Fruit fly (Drosophila melanogaster) whole organism, embryonic: Measurements from ENCODE around the gene Sym.

ENCODE experiments used
- Atf6 ChIP-seq: fragments of 200-800 bp; sonication (Bioruptor generic); IDR thresholded peaks from 2 replicates; pipeline ENCODE4 v1.3.6; 2022; ENCODE audit warnings: missing biosample characterization, missing genetic modification characterization
- Awh ChIP-seq: fragments of 200-800 bp; sonication (Bioruptor generic); IDR thresholded peaks from 2 replicates; pipeline ENCODE4, ENCODE4 v1.3.6; 2022; ENCODE audit warnings: missing biosample characterization, missing genetic modification characterization
- B-H2 ChIP-seq: fragments of 200-800 bp; sonication (Bioruptor generic); optimal IDR thresholded peaks from 2 replicates; lab custom pipeline; 2018; ENCODE audit warnings: missing biosample characterization, mild to moderate bottlenecking, missing genetic modification characterization
- Blimp-1 ChIP-seq: fragments of 200-800 bp; sonication (Bioruptor generic); optimal IDR thresholded peaks from 3 replicates; lab custom pipeline; 2018; ENCODE audit warnings: missing biosample characterization, missing genetic modification characterization, mild to moderate bottlenecking, moderate library complexity, missing genetic modification reagents
- CG11456 ChIP-seq: fragments of 200-800 bp; sonication (Bioruptor generic); IDR thresholded peaks from 3 replicates; pipeline ENCODE4 v1.3.6; 2022; ENCODE audit warnings: missing biosample characterization, missing genetic modification characterization
- CG12104 ChIP-seq: fragments of 200-800 bp; sonication (Bioruptor generic); optimal IDR thresholded peaks from 3 replicates; lab custom pipeline; 2016; ENCODE audit warnings: missing biosample characterization, missing genetic modification characterization
- CG12299 ChIP-seq: fragments of 200-800 bp; sonication (Bioruptor generic); optimal IDR thresholded peaks from 2 replicates; lab custom pipeline; 2018; ENCODE audit warnings: missing biosample characterization, mild to moderate bottlenecking, missing genetic modification characterization
- CG14667 ChIP-seq: fragments of 200-800 bp; sonication (Bioruptor generic); IDR thresholded peaks from 2 replicates; pipeline ENCODE4 v1.3.6; 2022; ENCODE audit warnings: missing biosample characterization, missing genetic modification characterization
- CG14965 ChIP-seq: fragments of 200-800 bp; sonication (Bioruptor generic); optimal IDR thresholded peaks from 2 replicates; lab custom pipeline; 2016; ENCODE audit warnings: missing biosample characterization, missing genetic modification characterization, borderline replicate concordance
- CG15073 ChIP-seq: fragments of 200-800 bp; sonication (Bioruptor generic); optimal IDR thresholded peaks from 2 replicates; lab custom pipeline; 2016; ENCODE audit warnings: missing biosample characterization, missing genetic modification characterization
- CG15601 ChIP-seq: fragments of 200-800 bp; sonication (Bioruptor generic); optimal IDR thresholded peaks from 3 replicates; lab custom pipeline; 2019; ENCODE audit warnings: missing biosample characterization, mild to moderate bottlenecking, missing genetic modification characterization, moderate library complexity
- CG17361 ChIP-seq: fragments of 200-800 bp; sonication (Bioruptor generic); IDR thresholded peaks from 3 replicates; pipeline ENCODE4 v1.3.6; 2022; ENCODE audit warnings: missing biosample characterization, missing genetic modification characterization
- CG1792 ChIP-seq: fragments of 200-800 bp; sonication (Bioruptor generic); optimal IDR thresholded peaks from 2 replicates; lab custom pipeline; 2016; ENCODE audit warnings: missing biosample characterization, missing genetic modification characterization
- CG2889 ChIP-seq: fragments of 200-800 bp; sonication (Bioruptor generic); IDR thresholded peaks from 3 replicates; pipeline ENCODE4 v1.3.6; 2022; ENCODE audit warnings: missing biosample characterization, missing genetic modification characterization
- CG3065 ChIP-seq: fragments of 200-800 bp; sonication (Bioruptor generic); optimal IDR thresholded peaks from 2 replicates; lab custom pipeline; 2016; ENCODE audit warnings: missing biosample characterization, missing genetic modification characterization
- CG3407 ChIP-seq: fragments of 200-800 bp; sonication (Bioruptor generic); optimal IDR thresholded peaks from 2 replicates; lab custom pipeline; 2018; ENCODE audit warnings: missing biosample characterization, mild to moderate bottlenecking, missing genetic modification characterization
- CG34422 ChIP-seq: fragments of 200-800 bp; sonication (Bioruptor generic); IDR thresholded peaks from 3 replicates; pipeline ENCODE4 v1.3.6; 2022; ENCODE audit warnings: missing biosample characterization, missing genetic modification characterization
- CG43689 ChIP-seq: fragments of 200-800 bp; sonication (Bioruptor generic); IDR thresholded peaks from 2 replicates; pipeline ENCODE4 v1.3.6; 2022; ENCODE audit warnings: missing biosample characterization, missing genetic modification characterization
- CG4424 ChIP-seq: fragments of 200-800 bp; sonication (Bioruptor generic); optimal IDR thresholded peaks from 3 replicates; lab custom pipeline; 2016; ENCODE audit warnings: missing biosample characterization, missing genetic modification characterization
- CG4707 ChIP-seq: fragments of 200-800 bp; sonication (Bioruptor generic); optimal IDR thresholded peaks from 2 replicates; lab custom pipeline; 2018; ENCODE audit warnings: missing biosample characterization, mild to moderate bottlenecking, missing genetic modification characterization, moderate library complexity
- CG5245 ChIP-seq: fragments of 200-800 bp; sonication (Bioruptor generic); optimal IDR thresholded peaks from 3 replicates; lab custom pipeline; 2016; ENCODE audit warnings: missing biosample characterization, missing genetic modification characterization
- CG6654 ChIP-seq: fragments of 200-800 bp; sonication (Bioruptor generic); optimal IDR thresholded peaks from 2 replicates; lab custom pipeline; 2017; ENCODE audit warnings: missing biosample characterization, mild to moderate bottlenecking, missing genetic modification characterization
- CG6765 ChIP-seq: fragments of 200-800 bp; sonication (Bioruptor generic); optimal IDR thresholded peaks from 3 replicates; lab custom pipeline; 2017; ENCODE audit warnings: missing biosample characterization, mild to moderate bottlenecking, missing genetic modification characterization
- CG8388 ChIP-seq: fragments of 200-800 bp; sonication (Bioruptor generic); optimal IDR thresholded peaks from 2 replicates; lab custom pipeline; 2019; ENCODE audit warnings: missing biosample characterization, mild to moderate bottlenecking, missing genetic modification characterization, moderate library complexity
- CG9437 ChIP-seq: fragments of 200-800 bp; sonication (Bioruptor generic); optimal IDR thresholded peaks from 2 replicates; lab custom pipeline; 2018; ENCODE audit warnings: missing biosample characterization, mild to moderate bottlenecking, missing genetic modification characterization
- CG9817 ChIP-seq: fragments of 200-800 bp; sonication (Bioruptor generic); optimal IDR thresholded peaks from 2 replicates; lab custom pipeline; 2018; ENCODE audit warnings: missing biosample characterization, mild to moderate bottlenecking, missing genetic modification characterization, moderate library complexity
- Deaf1 ChIP-seq: fragments of 200-800 bp; optimal IDR thresholded peaks from 3 replicates; lab custom pipeline; 2019; ENCODE audit warnings: missing biosample characterization, mild to moderate bottlenecking, missing genetic modification characterization, moderate library complexity
- Dfd ChIP-seq, 2 experiments: fragments of >200 bp; optimal IDR thresholded peaks; 2 replicates each; lab custom pipeline; 2017; ENCODE audit warnings: missing biosample characterization in 2 of 2, missing genetic modification characterization in 2 of 2
- Dref ChIP-seq: fragments of 200-800 bp; sonication (Bioruptor generic); IDR thresholded peaks from 2 replicates; pipeline ENCODE4 v1.3.6; 2022; ENCODE audit warnings: missing biosample characterization, missing genetic modification characterization
- Ets65A ChIP-seq: fragments of 200-800 bp; sonication (Bioruptor generic); peaks from one replicate; lab custom pipeline; 2016; ENCODE audit warnings: missing biosample characterization, missing genetic modification characterization
- Fer3 ChIP-seq: fragments of 200-800 bp; sonication (Bioruptor generic); optimal IDR thresholded peaks from 2 replicates; lab custom pipeline; 2018; ENCODE audit warnings: missing biosample characterization, mild to moderate bottlenecking, missing genetic modification characterization, moderate library complexity
- H15 ChIP-seq: fragments of 200-800 bp; sonication (Bioruptor generic); IDR thresholded peaks from 3 replicates; pipeline ENCODE4 v1.3.6; 2022; ENCODE audit warnings: missing biosample characterization, missing genetic modification characterization
- Hey ChIP-seq: fragments of 200-800 bp; sonication (Bioruptor generic); optimal IDR thresholded peaks from 3 replicates; lab custom pipeline; 2018; ENCODE audit warnings: missing biosample characterization, mild to moderate bottlenecking, missing genetic modification characterization
- Hsf ChIP-seq: fragments of 200-800 bp; sonication (Bioruptor generic); optimal IDR thresholded peaks from 3 replicates; lab custom pipeline; 2016; ENCODE audit warnings: missing biosample characterization, missing genetic modification characterization
- Lhr ChIP-seq: fragments of 200-800 bp; sonication (Bioruptor generic); optimal IDR thresholded peaks from 3 replicates; lab custom pipeline; 2017; ENCODE audit warnings: mild to moderate bottlenecking, missing biosample characterization, missing genetic modification reagents, missing genetic modification characterization
- Sox100B ChIP-seq: fragments of 200-800 bp; sonication (Bioruptor generic); optimal IDR thresholded peaks from 3 replicates; lab custom pipeline; 2018; ENCODE audit warnings: missing biosample characterization, mild to moderate bottlenecking, missing genetic modification characterization
- Sry-δ ChIP-seq: fragments of 200-800 bp; sonication (Bioruptor generic); optimal IDR thresholded peaks from 2 replicates; lab custom pipeline; 2016; ENCODE audit warnings: missing biosample characterization, missing genetic modification characterization
- TFAM ChIP-seq: fragments of 200-800 bp; sonication (Bioruptor generic); optimal IDR thresholded peaks from 2 replicates; lab custom pipeline; 2017; ENCODE audit warnings: missing biosample characterization, missing genetic modification characterization, inconsistent platforms
- Usf ChIP-seq: fragments of 200-800 bp; sonication (Bioruptor generic); optimal IDR thresholded peaks from 2 replicates; lab custom pipeline; 2017; ENCODE audit warnings: missing genotype, missing biosample characterization, missing genetic modification characterization
- bigmax ChIP-seq: fragments of 200-800 bp; sonication (Bioruptor generic); optimal IDR thresholded peaks from 2 replicates; lab custom pipeline; 2018; ENCODE audit warnings: missing biosample characterization, mild to moderate bottlenecking, missing genetic modification characterization
- chn ChIP-seq: fragments of 200-800 bp; sonication (Bioruptor generic); optimal IDR thresholded peaks from 2 replicates; lab custom pipeline; 2016; ENCODE audit warnings: missing biosample characterization, missing genetic modification characterization
- ci ChIP-seq: fragments of 200-800 bp; sonication (Bioruptor generic); IDR thresholded peaks from 3 replicates; pipeline ENCODE4 v1.3.6; 2022; ENCODE audit warnings: missing biosample characterization, missing genetic modification characterization
- da ChIP-seq: fragments of 200-800 bp; sonication (Bioruptor generic); optimal IDR thresholded peaks from 2 replicates; lab custom pipeline; 2016; ENCODE audit warnings: missing biosample characterization, missing genetic modification characterization
- dimm ChIP-seq: fragments of 200-800 bp; sonication (Bioruptor generic); IDR thresholded peaks from 2 replicates; pipeline ENCODE4 v1.3.6; 2022; ENCODE audit warnings: missing biosample characterization, missing genetic modification characterization
- gt ChIP-seq: fragments of 200-800 bp; sonication (Bioruptor generic); IDR thresholded peaks from 2 replicates; pipeline ENCODE4 v1.3.6; 2022; ENCODE audit warnings: missing biosample characterization, missing genetic modification characterization
- ham ChIP-seq: fragments of 200-800 bp; sonication (Bioruptor generic); IDR thresholded peaks from 2 replicates; pipeline ENCODE4 v1.3.6; 2022; ENCODE audit warnings: missing biosample characterization, missing genetic modification characterization
- lab ChIP-seq: fragments of 200-800 bp; sonication (Bioruptor generic); optimal IDR thresholded peaks from 3 replicates; lab custom pipeline; 2017; ENCODE audit warnings: missing biosample characterization, missing genetic modification characterization, mild to moderate bottlenecking, moderate library complexity, missing genetic modification reagents
- odd ChIP-seq: fragments of 200-800 bp; sonication (Bioruptor generic); optimal IDR thresholded peaks from 2 replicates; lab custom pipeline; 2017; ENCODE audit warnings: missing biosample characterization, mild to moderate bottlenecking, missing genetic modification characterization
- pfk ChIP-seq: fragments of 200-800 bp; sonication (Bioruptor generic); optimal IDR thresholded peaks from 2 replicates; lab custom pipeline; 2018; ENCODE audit warnings: missing biosample characterization, mild to moderate bottlenecking, missing genetic modification characterization, moderate library complexity
- pzg ChIP-seq: fragments of 200-800 bp; sonication (Bioruptor generic); optimal IDR thresholded peaks from 3 replicates; lab custom pipeline; 2018; ENCODE audit warnings: missing biosample characterization, mild to moderate bottlenecking, missing genetic modification characterization, moderate library complexity

The Sym gene

DNA sequence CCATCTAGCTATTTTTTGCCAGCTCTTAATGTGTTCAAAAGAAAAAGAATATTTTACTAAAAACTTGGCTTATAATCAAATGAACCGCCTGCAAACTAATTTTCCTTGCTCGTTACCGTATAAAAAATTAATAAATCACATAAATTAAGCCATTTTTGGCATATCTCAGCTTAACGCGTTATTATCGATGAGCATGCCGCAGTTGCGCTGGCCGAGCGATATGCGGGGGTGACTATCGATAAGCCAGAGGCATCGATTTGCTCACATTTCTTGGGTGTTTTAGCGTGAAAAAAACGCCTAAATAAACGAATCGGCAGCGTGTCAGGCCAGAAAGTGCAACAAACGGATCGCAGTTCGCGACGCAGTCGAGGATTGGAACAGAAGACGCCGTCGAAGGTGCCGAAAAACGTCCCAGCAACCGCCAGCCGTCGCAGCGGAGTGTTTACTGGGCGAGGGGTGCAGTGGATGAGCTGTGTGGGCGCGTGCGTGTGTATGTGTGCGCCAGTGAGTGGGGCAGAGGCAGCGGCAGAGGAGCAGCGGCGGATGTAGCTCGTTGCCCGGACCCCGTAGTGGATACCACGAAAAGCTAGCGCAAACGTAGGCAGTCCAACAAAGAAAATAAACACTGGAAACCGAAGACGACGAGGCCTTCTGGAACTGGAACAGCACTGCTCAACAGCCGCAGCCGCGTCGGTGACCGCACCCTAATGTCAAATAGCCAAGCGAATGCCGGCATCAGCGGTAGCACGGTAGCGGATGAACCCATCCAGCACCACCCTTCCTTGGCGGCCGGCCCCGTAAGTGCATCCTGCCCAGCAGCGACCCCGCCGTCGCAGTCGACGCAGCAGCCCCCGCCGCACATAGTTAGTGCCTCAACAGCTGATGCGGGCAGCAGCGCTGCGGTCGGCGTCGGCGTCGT, at the start of gene Sym, which contains the start of gene Madm (continued):
- TF ChIP-seq chn (GFP tag; lab: Kevin White, UChicago): peak; percentile 5
- TF ChIP-seq CG17361 (GFP tag; lab: Robert Waterston, UW): peak; percentile 66; the same call in 2 of the 3 replicates
- no peak for TF ChIP-seq CG11456
- TF ChIP-seq Lhr (GFP tag; lab: Kevin White, UChicago): no peak
- TF ChIP-seq Sox100B (GFP tag; lab: Kevin White, UChicago): no peak
- TF ChIP-seq CG15073 (GFP tag; lab: Kevin White, UChicago): no peak
- no peak for TF ChIP-seq CG43689 (GFP tag; lab: Robert Waterston, UW)
- no peak for TF ChIP-seq ci
- TF ChIP-seq CG9817 (tag; lab: Kevin White, UChicago): peak; percentile 33
- no peak for TF ChIP-seq bigmax
- TF ChIP-seq Hsf (GFP tag; lab: Kevin White, UChicago): peak; percentile 55
- no peak for TF ChIP-seq CG4707 (GFP tag; lab: Kevin White, UChicago)
- no peak for TF ChIP-seq gt (GFP tag; lab: Robert Waterston, UW)
- TF ChIP-seq Sry-δ (GFP tag; lab: Kevin White, UChicago): peak; percentile 89
- TF ChIP-seq pfk: no peak
- TF ChIP-seq Ets65A (GFP tag; lab: Kevin White, UChicago): peak; percentile 97
- no peak for TF ChIP-seq CG4424 (GFP tag; lab: Kevin White, UChicago)
- TF ChIP-seq Usf: no peak
- no peak for TF ChIP-seq CG5245
- TF ChIP-seq CG34422 (GFP tag; lab: Robert Waterston, UW): 0 out of 3 replicates have a peak, but pooled peaks have one; percentile 41
- TF ChIP-seq CG6765: no peak
- TF ChIP-seq CG6654 (GFP tag; lab: Kevin White, UChicago): no peak
- no peak for TF ChIP-seq odd (GFP tag; lab: Kevin White, UChicago)
- TF ChIP-seq CG3407 (GFP tag; lab: Kevin White, UChicago): no peak
- TF ChIP-seq Awh (GFP tag; lab: Robert Waterston, UW): no peak
- TF ChIP-seq CG2889 (GFP tag; lab: Robert Waterston, UW): no peak
- no peak for TF ChIP-seq CG14667 (GFP tag; lab: Robert Waterston, UW)
- TF ChIP-seq CG12299 (tag; lab: Kevin White, UChicago): no peak
- no peak for TF ChIP-seq ham (GFP tag; lab: Robert Waterston, UW)
- TF ChIP-seq CG1792 (GFP tag; lab: Kevin White, UChicago): no peak
- no peak for TF ChIP-seq lab (GFP tag; lab: Kevin White, UChicago)
- TF ChIP-seq Dfd (GFP tag; optimal IDR thresholded peaks at IDR 0.05; lab: Kevin White, UChicago): no peak
- TF ChIP-seq CG3065 (GFP tag; lab: Kevin White, UChicago): no peak
- TF ChIP-seq dimm (GFP tag; lab: Robert Waterston, UW): no peak
- TF ChIP-seq Blimp-1 (GFP tag; lab: Kevin White, UChicago): no peak
- TF ChIP-seq B-H2: no peak
- no peak for TF ChIP-seq Atf6 (GFP tag; lab: Robert Waterston, UW)
- peak; percentile 66 for TF ChIP-seq pzg (GFP tag; lab: Kevin White, UChicago)
- no peak for TF ChIP-seq CG15601 (tag; lab: Kevin White, UChicago)
- peak; percentile 13 for TF ChIP-seq CG9437 (GFP tag; lab: Kevin White, UChicago)
- TF ChIP-seq CG12104 (GFP tag; lab: Kevin White, UChicago): no peak
- TF ChIP-seq TFAM: no peak
- TF ChIP-seq H15 (GFP tag; lab: Robert Waterston, UW): no peak; the same call in 2 of the 3 replicates
- no peak for TF ChIP-seq da
- no peak for TF ChIP-seq Fer3 (tag; lab: Kevin White, UChicago)
- no peak for TF ChIP-seq CG14965 (GFP tag; lab: Kevin White, UChicago)
- no peak for TF ChIP-seq Hey (tag; lab: Kevin White, UChicago)
- no peak for TF ChIP-seq CG8388 (GFP tag; lab: Kevin White, UChicago)
- TF ChIP-seq Dref (GFP tag; lab: Robert Waterston, UW): peak; percentile 81
- no peak for TF ChIP-seq Deaf1 (tag; lab: Kevin White, UChicago)
